Fruit fly (Drosophila melanogaster) whole organism, pupa: Measurements from ENCODE around the gene CG17193.

Source experiments
- CG13204 ChIP-seq: fragments of 200-800 bp; sonication (Bioruptor generic); optimal IDR thresholded peaks from 2 replicates; lab custom pipeline; 2018; ENCODE audit warnings: missing biosample characterization, mild to moderate bottlenecking, missing genetic modification characterization, moderate library complexity
- CG14655 ChIP-seq: fragments of 200-800 bp; sonication (Bioruptor generic); optimal IDR thresholded peaks from 3 replicates; lab custom pipeline; 2017; ENCODE audit warnings: mild to moderate bottlenecking, missing biosample characterization, missing genetic modification reagents, missing genetic modification characterization
- CG17806 ChIP-seq: fragments of 200-800 bp; sonication (Bioruptor generic); optimal IDR thresholded peaks from 2 replicates; lab custom pipeline; 2018; ENCODE audit warnings: missing biosample characterization, mild to moderate bottlenecking, missing genetic modification characterization, moderate library complexity
- CG32121 ChIP-seq: fragments of 200-800 bp; sonication (Bioruptor generic); IDR thresholded peaks from 2 replicates; pipeline ENCODE4 v1.3.6; 2022; ENCODE audit warnings: missing biosample characterization, missing genetic modification characterization
- CG34367 ChIP-seq: fragments of 200-800 bp; sonication (Bioruptor generic); optimal IDR thresholded peaks from 2 replicates; lab custom pipeline; 2018; ENCODE audit warnings: missing biosample characterization, mild to moderate bottlenecking, missing genetic modification characterization
- CG9948 ChIP-seq: fragments of 200-800 bp; sonication (Bioruptor generic); optimal IDR thresholded peaks from 2 replicates; lab custom pipeline; 2018; ENCODE audit warnings: missing biosample characterization, mild to moderate bottlenecking, missing genetic modification characterization, moderate library complexity
- D1 ChIP-seq: fragments of 200-800 bp; sonication (Bioruptor generic); optimal IDR thresholded peaks from 2 replicates; lab custom pipeline; 2018; ENCODE audit warnings: missing biosample characterization, mild to moderate bottlenecking, missing genetic modification characterization, moderate library complexity
- EcR ChIP-seq: fragments of 200-800 bp; sonication (Bioruptor generic); optimal IDR thresholded peaks from 3 replicates; lab custom pipeline; 2019; ENCODE audit warnings: missing biosample characterization, missing genetic modification characterization, mild to moderate bottlenecking, moderate library complexity, missing genetic modification reagents
- Ets98B ChIP-seq: fragments of 200-800 bp; sonication (Bioruptor generic); IDR thresholded peaks from 2 replicates; pipeline ENCODE4 v1.3.6; 2022; ENCODE audit warnings: missing biosample characterization, missing genetic modification characterization
- Pif1B ChIP-seq: fragments of 200-800 bp; sonication (Bioruptor generic); optimal IDR thresholded peaks from 3 replicates; lab custom pipeline; 2016; ENCODE audit warnings: missing biosample characterization, missing genetic modification characterization
- Snoo ChIP-seq: fragments of 200-800 bp; sonication (Bioruptor generic); optimal IDR thresholded peaks from 3 replicates; lab custom pipeline; 2017; ENCODE audit warnings: missing biosample characterization, mild to moderate bottlenecking, missing genetic modification characterization, inconsistent platforms

dm6 chr3R:20010942-20011341, 45.0 kb downstream of the CG17193 start:
- TF ChIP-seq CG13204 (GFP tag; lab: Kevin White, UChicago) (no peak), CG14655 (GFP tag; lab: Kevin White, UChicago) (no peak), CG32121 (GFP tag; lab: Robert Waterston, UW) (no peak), Snoo (no peak), CG34367 (tag; lab: Kevin White, UChicago) (no peak), EcR (GFP tag; lab: Kevin White, UChicago) (no peak), Ets98B (no peak), Pif1B (GFP tag; lab: Kevin White, UChicago) (no peak), CG9948 (no peak), D1 (tag; lab: Kevin White, UChicago) (no peak), CG17806 (no peak)
